Fruit fly (Drosophila melanogaster) whole organism, embryonic: ENCODE measurements around the gene CG46397.

ENCODE experiments used
- CG10979 ChIP-seq: fragments of 200-800 bp; sonication (Bioruptor generic); optimal IDR thresholded peaks from 2 replicates; lab custom pipeline; 2018; ENCODE audit warnings: missing biosample characterization, mild to moderate bottlenecking, missing genetic modification characterization, moderate library complexity
- CG12391 ChIP-seq: fragments of 200-800 bp; sonication (Bioruptor generic); optimal IDR thresholded peaks from 3 replicates; lab custom pipeline; 2018; ENCODE audit warnings: missing biosample characterization, mild to moderate bottlenecking, missing genetic modification characterization, moderate library complexity
- CG15479 ChIP-seq: fragments of 200-800 bp; sonication (Bioruptor generic); optimal IDR thresholded peaks from 3 replicates; lab custom pipeline; 2019; ENCODE audit warnings: missing biosample characterization, mild to moderate bottlenecking, missing genetic modification characterization, moderate library complexity
- CG15601 ChIP-seq: fragments of 200-800 bp; sonication (Bioruptor generic); optimal IDR thresholded peaks from 3 replicates; lab custom pipeline; 2019; ENCODE audit warnings: missing biosample characterization, mild to moderate bottlenecking, missing genetic modification characterization, moderate library complexity
- CG16863 ChIP-seq: fragments of 200-800 bp; sonication (Bioruptor generic); optimal IDR thresholded peaks from 3 replicates; lab custom pipeline; 2016; ENCODE audit warnings: missing biosample characterization, missing genetic modification characterization
- CG17385 ChIP-seq: fragments of 200-800 bp; sonication (Bioruptor generic); optimal IDR thresholded peaks from 3 replicates; lab custom pipeline; 2018; ENCODE audit warnings: missing biosample characterization, mild to moderate bottlenecking, missing genetic modification characterization
- CG2199 ChIP-seq: fragments of 200-800 bp; sonication (Bioruptor generic); IDR thresholded peaks from 3 replicates; pipeline ENCODE4 v1.3.6; 2022; ENCODE audit warnings: missing biosample characterization, missing genetic modification characterization
- CG3163 ChIP-seq: fragments of 200-800 bp; sonication (Bioruptor generic); optimal IDR thresholded peaks from 3 replicates; lab custom pipeline; 2016; ENCODE audit warnings: missing biosample characterization, missing genetic modification characterization
- CG32532 ChIP-seq: fragments of 200-800 bp; sonication (Bioruptor generic); IDR thresholded peaks from 2 replicates; pipeline ENCODE4 v1.3.6; 2022; ENCODE audit warnings: missing biosample characterization, missing genetic modification characterization
- CG4707 ChIP-seq: fragments of 200-800 bp; sonication (Bioruptor generic); optimal IDR thresholded peaks from 2 replicates; lab custom pipeline; 2018; ENCODE audit warnings: missing biosample characterization, mild to moderate bottlenecking, missing genetic modification characterization, moderate library complexity
- CG7745 ChIP-seq: fragments of 200-800 bp; sonication (Bioruptor generic); optimal IDR thresholded peaks from 2 replicates; lab custom pipeline; 2018; ENCODE audit warnings: missing biosample characterization, mild to moderate bottlenecking, missing genetic modification characterization, moderate library complexity
- CG7963 ChIP-seq: fragments of 200-800 bp; sonication (Bioruptor generic); IDR thresholded peaks from 3 replicates; pipeline ENCODE4 v1.3.6; 2022; ENCODE audit warnings: missing biosample characterization, missing genetic modification characterization; ENCODE audit not compliant: partially characterized antibody
- CG9609 ChIP-seq: fragments of 200-800 bp; sonication (Bioruptor generic); optimal IDR thresholded peaks from 3 replicates; lab custom pipeline; 2016; ENCODE audit warnings: missing biosample characterization, missing genetic modification characterization
- Chrac-16 ChIP-seq: fragments of 200-800 bp; sonication (Bioruptor generic); optimal IDR thresholded peaks from 3 replicates; lab custom pipeline; 2016; ENCODE audit warnings: missing biosample characterization, missing genetic modification characterization
- Doc3 ChIP-seq: fragments of 200-800 bp; sonication (Bioruptor generic); IDR thresholded peaks from 3 replicates; pipeline ENCODE4 v1.3.6; 2022; ENCODE audit warnings: missing biosample characterization, missing genetic modification characterization; ENCODE audit not compliant: partially characterized antibody
- E2f2 ChIP-seq: fragments of 200-800 bp; sonication (Bioruptor generic); IDR thresholded peaks from 2 replicates; pipeline ENCODE4 v1.3.6; 2022; ENCODE audit warnings: missing biosample characterization, missing genetic modification characterization
- Ets65A ChIP-seq: fragments of 200-800 bp; sonication (Bioruptor generic); peaks from one replicate; lab custom pipeline; 2016; ENCODE audit warnings: missing biosample characterization, missing genetic modification characterization
- Fer3 ChIP-seq: fragments of 200-800 bp; sonication (Bioruptor generic); optimal IDR thresholded peaks from 2 replicates; lab custom pipeline; 2018; ENCODE audit warnings: missing biosample characterization, mild to moderate bottlenecking, missing genetic modification characterization, moderate library complexity
- H15 ChIP-seq: fragments of 200-800 bp; sonication (Bioruptor generic); IDR thresholded peaks from 3 replicates; pipeline ENCODE4 v1.3.6; 2022; ENCODE audit warnings: missing biosample characterization, missing genetic modification characterization
- Hr78 ChIP-seq, 2 experiments: fragments of 200-800 bp in 1 of 2; fragments of >200 bp in 1 of 2; sonication (Bioruptor generic) in 1 of 2; optimal IDR thresholded peaks; 2 replicates each; lab custom pipeline; 2017 to 2019; ENCODE audit warnings: missing biosample characterization in 2 of 2, missing genetic modification characterization in 2 of 2, mild to moderate bottlenecking in 1 of 2, moderate library complexity in 1 of 2
- MESR4 ChIP-seq: fragments of 200-800 bp; sonication (Bioruptor generic); optimal IDR thresholded peaks from 2 replicates; lab custom pipeline; 2018; ENCODE audit warnings: missing biosample characterization, mild to moderate bottlenecking, missing genetic modification characterization, moderate library complexity
- Med ChIP-seq: fragments of 200-800 bp; sonication (Bioruptor generic); peaks from one replicate; lab custom pipeline; 2016; ENCODE audit warnings: missing biosample characterization, missing genetic modification characterization, mild to moderate bottlenecking, inconsistent platforms, moderate library complexity
- NC2α ChIP-seq: fragments of 200-800 bp; sonication (Bioruptor generic); optimal IDR thresholded peaks from 2 replicates; lab custom pipeline; 2016; ENCODE audit warnings: missing biosample characterization, missing genetic modification characterization
- NFAT ChIP-seq: fragments of 200-800 bp; sonication (Bioruptor generic); IDR thresholded peaks from 2 replicates; pipeline ENCODE4 v1.3.6; 2022; ENCODE audit warnings: missing biosample characterization, missing genetic modification characterization
- Side ChIP-seq: fragments of 200-800 bp; sonication (Bioruptor generic); optimal IDR thresholded peaks from 2 replicates; lab custom pipeline; 2016; ENCODE audit warnings: missing biosample characterization, missing genetic modification characterization
- Stat92E ChIP-seq, 3 experiments: fragments of >200 bp in 2 of 3; fragments of 200-800 bp in 1 of 3; sonication (Bioruptor generic) in 1 of 3; optimal IDR thresholded peaks; 2 replicates each; lab custom pipeline; 2017 to 2019; ENCODE audit warnings: missing biosample characterization in 3 of 3, missing genetic modification characterization in 3 of 3, mild to moderate bottlenecking in 1 of 3, moderate library complexity in 1 of 3
- btn ChIP-seq: fragments of 200-800 bp; sonication (Bioruptor generic); optimal IDR thresholded peaks from 2 replicates; lab custom pipeline; 2016; ENCODE audit warnings: missing biosample characterization, missing genetic modification characterization
- chinmo ChIP-seq: fragments of 200-800 bp; sonication (Bioruptor generic); IDR thresholded peaks from 4 replicates; pipeline ENCODE4 v1.3.6; 2022; ENCODE audit warnings: missing biosample characterization, missing genetic modification characterization; ENCODE audit not compliant: partially characterized antibody
- crp ChIP-seq, 2 experiments: fragments of 200-800 bp; sonication (Bioruptor generic); optimal IDR thresholded peaks; 2 replicates in 1 of 2; 3 replicates in 1 of 2; lab custom pipeline; 2017; ENCODE audit warnings: missing biosample characterization in 2 of 2, missing genetic modification characterization in 2 of 2, mild to moderate bottlenecking in 1 of 2, moderate library complexity in 1 of 2
- dysf ChIP-seq: fragments of 200-800 bp; sonication (Bioruptor generic); IDR thresholded peaks from 3 replicates; pipeline ENCODE4 v1.3.6; 2022; ENCODE audit warnings: missing biosample characterization, missing genetic modification characterization
- ken ChIP-seq: fragments of 200-800 bp; sonication (Bioruptor generic); IDR thresholded peaks from 3 replicates; pipeline ENCODE4 v1.3.6; 2022; ENCODE audit warnings: missing biosample characterization, missing genetic modification characterization
- sqz ChIP-seq: fragments of 200-800 bp; sonication (Bioruptor generic); optimal IDR thresholded peaks from 3 replicates; lab custom pipeline; 2018; ENCODE audit warnings: missing biosample characterization, mild to moderate bottlenecking, missing genetic modification characterization
- sr ChIP-seq: fragments of 200-800 bp; sonication (Bioruptor generic); IDR thresholded peaks from 3 replicates; pipeline ENCODE4 v1.3.6; 2022; ENCODE audit warnings: missing biosample characterization, missing genetic modification characterization
- sug ChIP-seq: fragments of 200-800 bp; optimal IDR thresholded peaks from 2 replicates; lab custom pipeline; 2019; ENCODE audit warnings: missing biosample characterization, mild to moderate bottlenecking, missing genetic modification characterization, moderate library complexity
- tna ChIP-seq: fragments of 200-800 bp; sonication (Bioruptor generic); IDR thresholded peaks from 2 replicates; pipeline ENCODE4 v1.3.6; 2022; ENCODE audit warnings: missing biosample characterization, missing genetic modification characterization; ENCODE audit not compliant: partially characterized antibody
- ttk ChIP-seq: fragments of 200-800 bp; sonication (Bioruptor generic); IDR thresholded peaks from 2 replicates; pipeline ENCODE4 v2.1.2; 2022; ENCODE audit warnings: missing biosample characterization, missing genetic modification characterization
- vfl ChIP-seq: fragments of 200-800 bp; sonication (Bioruptor generic); optimal IDR thresholded peaks from 2 replicates; lab custom pipeline; 2016; ENCODE audit warnings: missing biosample characterization, missing genetic modification characterization
- wdn ChIP-seq: fragments of 200-800 bp; sonication (Bioruptor generic); IDR thresholded peaks from 2 replicates; pipeline ENCODE4 v1.3.6; 2022; ENCODE audit warnings: missing biosample characterization, missing genetic modification characterization

CG46397 gene

dm6 chr2L:8974506-8974905 is 27.4 kb downstream of the CG46397 start:
- TF ChIP-seq CG15601 (tag; lab: Kevin White, UChicago) (peak; percentile 5), chinmo (GFP tag; lab: Robert Waterston, UW) (no peak), tna (GFP tag; lab: Robert Waterston, UW) (no peak), sr (GFP tag; lab: Robert Waterston, UW) (no peak), Chrac-16 (GFP tag; lab: Kevin White, UChicago) (no peak), sug (tag; lab: Kevin White, UChicago) (peak; percentile 2), NFAT (GFP tag; lab: Robert Waterston, UW) (no peak), CG2199 (GFP tag; lab: Robert Waterston, UW) (peak; percentile 93)

dm6 chr2L:8975328-8975727 is 28.3 kb downstream of the CG46397 start, which contains the start of gene CG9541:
Gene CG9541, minus strand, starts transcription at chr2L:8975428.
- TF ChIP-seq E2f2 (GFP tag; lab: Robert Waterston, UW) (no peak), Ets65A (GFP tag; lab: Kevin White, UChicago) (peak; percentile 76), NC2α (GFP tag; lab: Kevin White, UChicago) (no peak), Hr78 (GFP tag; optimal IDR thresholded peaks at IDR 0.05; lab: Kevin White, UChicago) (peak in 1 of 2 experiments; percentile 8), Med (GFP tag; lab: Kevin White, UChicago) (peak; percentile 7), vfl (no peak), sqz (GFP tag; lab: Kevin White, UChicago) (no peak), dysf (GFP tag; lab: Robert Waterston, UW) (peak; percentile 5; the same call in 1 of the 3 replicates), ken (GFP tag; lab: Robert Waterston, UW) (no peak), tna (GFP tag; lab: Robert Waterston, UW) (0 out of 2 replicates have a peak, but pooled peaks have one; percentile 19), btn (GFP tag; lab: Kevin White, UChicago) (no peak)

- TF ChIP-seq crp (GFP tag; optimal IDR thresholded peaks at IDR 0.05; lab: Kevin White, UChicago), result no peak
- TF ChIP-seq wdn (GFP tag; lab: Robert Waterston, UW), result no peak
- no peak for TF ChIP-seq CG17385 (GFP tag; lab: Kevin White, UChicago)
- no peak for TF ChIP-seq Doc3
- no peak for TF ChIP-seq CG7963 (GFP tag; lab: Robert Waterston, UW)
- no peak for TF ChIP-seq H15
- TF ChIP-seq CG16863 (GFP tag; lab: Kevin White, UChicago), result no peak
- no peak for TF ChIP-seq CG32532 (GFP tag; lab: Robert Waterston, UW)
- TF ChIP-seq Stat92E (GFP tag; optimal IDR thresholded peaks at IDR 0.05; lab: Kevin White, UChicago), result no peak
- no peak for TF ChIP-seq MESR4 (GFP tag; lab: Kevin White, UChicago)
- TF ChIP-seq CG12391, result no peak
- no peak for TF ChIP-seq CG15479 (GFP tag; lab: Kevin White, UChicago)
- no peak for TF ChIP-seq ttk (GFP tag; lab: Robert Waterston, UW)
- no peak for TF ChIP-seq CG3163 (GFP tag; lab: Kevin White, UChicago)
- no peak for TF ChIP-seq CG4707 (GFP tag; lab: Kevin White, UChicago)
- TF ChIP-seq Side (GFP tag; lab: Kevin White, UChicago), result no peak
- no peak for TF ChIP-seq CG7745 (tag; lab: Kevin White, UChicago)
- no peak for TF ChIP-seq CG10979
- TF ChIP-seq Fer3 (tag; lab: Kevin White, UChicago), result no peak
- no peak for TF ChIP-seq CG9609 (GFP tag; lab: Kevin White, UChicago)
Observed at dm6 chr2L:8980359-8980758, 33.3 kb downstream of the CG46397 start, which contains the start of gene CG18662. Gene CG18662, plus strand, starts transcription at chr2L:8980659.
